Worm (Caenorhabditis elegans) whole organism, midembryonic: ENCODE data around the gene aps-2.

Source experiments
- T22C8.4 ChIP-seq: fragments of 200-800 bp; sonication (Bioruptor generic); IDR thresholded peaks from 2 replicates; pipeline ENCODE4 v1.3.6; 2022; ENCODE audit warnings: missing genetic modification characterization, missing compliant biosample characterization
- cog-1 ChIP-seq: sonication (generic microtip); optimal IDR thresholded peaks from 2 replicates; lab custom pipeline; 2016; ENCODE audit warnings: missing genetic modification characterization, missing compliant biosample characterization
- flt-1 ChIP-seq: fragments of 200-800 bp; sonication (Bioruptor generic); IDR thresholded peaks from 2 replicates; pipeline ENCODE4 v1.3.6; 2022; ENCODE audit warnings: missing genetic modification characterization, missing compliant biosample characterization
- klf-2 ChIP-seq: fragments of 200-800 bp; sonication (Bioruptor generic); conservative IDR thresholded peaks from 2 replicates; pipeline ENCODE4 v1.3.6; 2022; ENCODE audit warnings: missing genetic modification reagents, missing genetic modification characterization, missing compliant biosample characterization
- med-1 ChIP-seq: sonication (generic microtip); optimal IDR thresholded peaks from 2 replicates; lab custom pipeline; 2017; ENCODE audit warnings: missing genetic modification characterization, mild to moderate bottlenecking, missing compliant biosample characterization, antibody characterized with exemption, missing genetic modification reagents; ENCODE audit not compliant: insufficient read depth
- ref-1 ChIP-seq: fragments of 200-800 bp; sonication (Bioruptor generic); conservative IDR thresholded peaks from 2 replicates; pipeline ENCODE4 v1.3.6; 2022; ENCODE audit warnings: missing genetic modification reagents, missing genetic modification characterization, missing compliant biosample characterization
- tab-1 ChIP-seq: fragments of 200-800 bp; sonication (Bioruptor generic); IDR thresholded peaks from 2 replicates; pipeline ENCODE4 v1.3.6; 2022; ENCODE audit warnings: missing genetic modification characterization, missing compliant biosample characterization
- ztf-23 ChIP-seq: fragments of 200-800 bp; sonication (Bioruptor generic); IDR thresholded peaks from 2 replicates; pipeline ENCODE4 v1.3.6; 2022; ENCODE audit warnings: missing genetic modification reagents, missing genetic modification characterization, missing compliant biosample characterization
- ztf-29 ChIP-seq: fragments of 200-800 bp; sonication (Bioruptor generic); IDR thresholded peaks from 2 replicates; pipeline ENCODE4 v1.3.6; 2022; ENCODE audit warnings: missing genetic modification reagents, missing genetic modification characterization, missing compliant biosample characterization

Gene aps-2

DNA sequence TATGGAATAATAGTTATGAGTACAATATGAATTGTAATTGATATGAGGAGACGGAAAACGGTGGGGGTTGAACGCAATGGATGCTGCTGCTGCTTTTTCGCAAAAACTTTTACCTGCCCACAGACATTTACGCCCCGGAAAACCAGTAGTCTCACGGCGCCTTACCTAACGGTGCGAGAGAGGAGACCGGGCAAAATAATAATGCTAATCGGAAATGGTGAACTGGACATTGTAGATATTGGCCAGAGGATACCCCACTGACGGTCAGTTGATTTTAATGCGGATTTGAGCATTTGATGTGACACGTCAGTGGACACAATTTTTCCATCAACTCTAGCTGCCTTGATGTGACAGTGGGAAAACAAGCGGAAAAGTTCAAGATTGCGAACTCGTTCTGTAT is 9.8 kb upstream of the aps-2 start, which contains the start of gene mltn-13:
TSS of gene mltn-13 (minus strand) at position 101 of the 400 bp plus-strand sequence.
- no peak for TF ChIP-seq ztf-29 (GFP tag; lab: Robert Waterston, UW)
- no peak for TF ChIP-seq T22C8.4 (GFP tag; lab: Robert Waterston, UW)
- no peak for TF ChIP-seq ztf-23 (GFP tag; lab: Robert Waterston, UW)
- no peak for TF ChIP-seq flt-1
- no peak for TF ChIP-seq klf-2 (GFP tag; lab: Robert Waterston, UW)
- no peak for TF ChIP-seq med-1 (GFP tag; lab: Kevin White, UChicago)
- TF ChIP-seq cog-1 (tag; lab: Kevin White, UChicago) = no peak
- TF ChIP-seq ref-1 (GFP tag; lab: Robert Waterston, UW) = no peak
- TF ChIP-seq tab-1 (GFP tag; lab: Robert Waterston, UW) = no peak

DNA sequence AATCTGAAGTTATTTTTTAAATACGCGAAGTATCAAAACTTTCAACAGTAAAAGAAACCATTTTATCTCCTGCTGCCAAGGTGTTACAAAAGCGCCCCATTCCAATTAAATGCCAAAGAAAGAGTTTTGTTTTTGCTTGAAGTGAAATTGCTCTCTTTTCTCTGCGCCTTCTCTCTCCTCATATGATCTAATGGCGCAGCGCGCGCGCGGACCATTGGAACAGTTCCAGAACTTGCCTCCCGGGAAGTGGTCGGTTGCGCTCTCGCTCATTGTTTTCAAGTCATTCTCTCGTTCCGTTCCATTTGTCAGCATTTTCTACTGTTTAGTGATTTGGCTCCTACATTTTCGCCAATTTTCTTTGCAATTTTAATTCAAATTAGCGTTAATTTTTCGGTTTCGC is 6.1 kb upstream of the aps-2 start:
- TF ChIP-seq ztf-23 (GFP tag; lab: Robert Waterston, UW) (no peak), med-1 (GFP tag; lab: Kevin White, UChicago) (no peak), flt-1 (no peak), tab-1 (GFP tag; lab: Robert Waterston, UW) (no peak), cog-1 (tag; lab: Kevin White, UChicago) (no peak), T22C8.4 (GFP tag; lab: Robert Waterston, UW) (no peak), ztf-29 (GFP tag; lab: Robert Waterston, UW) (no peak), klf-2 (GFP tag; lab: Robert Waterston, UW) (no peak), ref-1 (GFP tag; lab: Robert Waterston, UW) (no peak)

DNA sequence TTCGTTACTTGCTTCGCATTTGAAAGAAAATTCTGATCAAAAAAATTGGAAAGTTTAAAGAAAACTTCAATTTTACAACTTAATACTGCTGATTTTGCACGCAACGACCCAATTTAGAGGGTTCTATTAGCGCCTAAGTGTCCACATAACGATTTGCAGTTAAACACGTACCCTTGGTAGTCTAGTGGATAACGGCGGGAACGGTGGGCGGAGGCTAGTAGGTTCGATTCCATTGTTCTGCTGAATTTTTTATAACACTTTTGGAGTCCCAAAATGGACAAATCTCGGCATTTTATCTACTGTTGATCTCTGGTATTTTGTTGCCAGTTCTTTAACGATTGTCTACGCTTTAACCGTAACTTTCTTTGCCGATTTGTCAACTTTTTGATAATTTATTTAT is 5.0 kb upstream of the aps-2 start:
- TF ChIP-seq flt-1 (0 out of 2 replicates have a peak, but pooled peaks have one; percentile 47), ztf-29 (GFP tag; lab: Robert Waterston, UW) (no peak), med-1 (GFP tag; lab: Kevin White, UChicago) (no peak)

DNA sequence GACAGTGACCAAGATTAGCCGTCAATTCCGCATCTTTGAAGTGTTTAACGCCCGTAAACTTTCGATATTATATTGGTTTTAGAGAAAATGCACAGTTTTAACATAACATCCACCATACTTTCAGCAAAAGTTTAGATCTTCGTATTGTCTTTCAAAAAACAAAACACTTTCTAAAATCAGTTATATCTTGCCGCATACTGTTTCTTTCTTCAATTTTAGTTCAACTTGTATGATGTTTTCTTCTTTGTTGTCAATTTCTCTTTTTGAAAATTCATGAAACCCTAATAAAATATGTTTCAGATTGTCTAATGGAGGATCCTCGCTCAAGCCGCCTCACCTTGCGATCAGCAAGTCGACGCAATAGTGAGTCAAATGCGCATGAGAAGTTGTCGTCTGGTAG is 4.3 kb upstream of the aps-2 start, which contains the start of gene F02E8.4:
TSS of gene F02E8.4 (plus strand) at position 301 of the 400 bp plus-strand sequence.
- no peak for TF ChIP-seq ztf-23 (GFP tag; lab: Robert Waterston, UW)
- TF ChIP-seq med-1 (GFP tag; lab: Kevin White, UChicago) = no peak
- TF ChIP-seq T22C8.4 (GFP tag; lab: Robert Waterston, UW) = no peak
- TF ChIP-seq tab-1 (GFP tag; lab: Robert Waterston, UW) = no peak
- TF ChIP-seq ztf-29 (GFP tag; lab: Robert Waterston, UW) = no peak
- TF ChIP-seq flt-1 = no peak
- no peak for TF ChIP-seq ref-1 (GFP tag; lab: Robert Waterston, UW)
- TF ChIP-seq cog-1 (tag; lab: Kevin White, UChicago) = no peak
- TF ChIP-seq klf-2 (GFP tag; lab: Robert Waterston, UW) = no peak

DNA sequence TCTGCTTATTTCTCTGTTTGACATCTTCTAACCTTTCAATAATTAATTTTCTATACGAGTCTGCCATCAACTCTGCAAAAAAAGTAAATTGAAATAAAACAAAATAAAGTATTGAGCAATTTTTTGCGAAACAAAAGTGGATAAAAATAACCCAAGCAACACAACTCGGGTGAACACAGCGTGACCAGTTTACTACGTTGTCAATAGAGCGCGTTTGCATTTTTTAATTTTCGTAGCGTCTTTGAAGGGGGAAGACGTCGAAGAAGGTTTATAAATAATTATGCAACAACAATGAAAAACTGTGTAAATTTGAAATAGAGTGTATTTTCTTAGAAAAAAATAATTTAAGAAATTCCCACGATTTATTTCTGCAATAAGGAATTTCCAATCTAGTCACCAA is 4.3 kb downstream of the aps-2 start, which contains the start of gene atg-16.1:
TSS of gene atg-16.1 (minus strand) at position 76 of the 400 bp plus-strand sequence.
- no peak for TF ChIP-seq ztf-29 (GFP tag; lab: Robert Waterston, UW)
- no peak for TF ChIP-seq cog-1 (tag; lab: Kevin White, UChicago)
- TF ChIP-seq ref-1 (GFP tag; lab: Robert Waterston, UW) = no peak
- TF ChIP-seq T22C8.4 (GFP tag; lab: Robert Waterston, UW) = no peak
- no peak for TF ChIP-seq tab-1 (GFP tag; lab: Robert Waterston, UW)
- no peak for TF ChIP-seq flt-1
- no peak for TF ChIP-seq klf-2 (GFP tag; lab: Robert Waterston, UW)
- TF ChIP-seq med-1 (GFP tag; lab: Kevin White, UChicago) = no peak
- TF ChIP-seq ztf-23 (GFP tag; lab: Robert Waterston, UW) = no peak

DNA sequence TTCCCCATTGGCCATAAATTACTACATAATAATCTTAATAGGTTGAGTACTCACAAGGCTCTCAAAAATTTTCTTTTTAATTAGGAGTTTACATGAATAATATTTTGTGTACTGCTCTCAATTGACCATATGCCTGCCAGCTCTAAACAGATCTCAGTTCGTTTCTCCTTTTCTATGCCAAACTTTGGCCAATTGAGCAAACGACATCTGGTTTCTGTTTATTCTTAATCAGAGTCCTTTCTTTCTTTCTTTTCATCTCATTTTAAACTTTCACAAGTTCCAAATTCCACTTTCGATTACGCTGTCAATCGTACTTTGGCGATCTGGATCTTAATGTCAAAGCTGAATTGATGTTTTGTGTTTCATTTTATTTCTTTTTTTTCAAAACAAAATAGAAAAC is 6.3 kb downstream of the aps-2 start:
- no peak for TF ChIP-seq ztf-23 (GFP tag; lab: Robert Waterston, UW)
- no peak for TF ChIP-seq ref-1 (GFP tag; lab: Robert Waterston, UW)
- no peak for TF ChIP-seq flt-1
- no peak for TF ChIP-seq tab-1 (GFP tag; lab: Robert Waterston, UW)
- TF ChIP-seq klf-2 (GFP tag; lab: Robert Waterston, UW) = no peak
- no peak for TF ChIP-seq med-1 (GFP tag; lab: Kevin White, UChicago)
- TF ChIP-seq cog-1 (tag; lab: Kevin White, UChicago) = no peak
- no peak for TF ChIP-seq ztf-29 (GFP tag; lab: Robert Waterston, UW)
- no peak for TF ChIP-seq T22C8.4 (GFP tag; lab: Robert Waterston, UW)

DNA sequence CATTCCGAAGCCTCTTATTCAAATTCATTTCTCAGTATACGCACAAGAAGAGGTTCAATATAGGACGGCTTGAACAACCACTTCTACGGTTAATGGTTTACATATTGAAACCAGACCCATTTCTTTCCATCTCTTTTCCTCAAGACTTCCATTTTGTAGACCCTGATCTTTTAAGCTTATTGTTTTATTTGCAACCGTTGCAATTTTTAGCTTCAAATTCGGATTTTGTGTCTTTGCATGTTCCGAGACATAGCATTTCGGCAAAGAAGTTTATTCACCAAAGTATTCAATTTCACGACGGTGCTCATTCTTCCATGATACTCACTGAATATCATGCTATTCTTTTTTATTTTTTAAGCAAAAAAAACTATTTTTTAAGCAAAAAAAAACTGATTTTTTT is 8.1 kb downstream of the aps-2 start, which contains the start of gene nmur-3:
TSS of gene nmur-3 (plus strand) at position 301 of the 400 bp plus-strand sequence.
- TF ChIP-seq med-1 (GFP tag; lab: Kevin White, UChicago) = no peak
- no peak for TF ChIP-seq ztf-29 (GFP tag; lab: Robert Waterston, UW)
- no peak for TF ChIP-seq cog-1 (tag; lab: Kevin White, UChicago)
- TF ChIP-seq ref-1 (GFP tag; lab: Robert Waterston, UW) = no peak
- TF ChIP-seq ztf-23 (GFP tag; lab: Robert Waterston, UW) = no peak
- no peak for TF ChIP-seq tab-1 (GFP tag; lab: Robert Waterston, UW)

DNA sequence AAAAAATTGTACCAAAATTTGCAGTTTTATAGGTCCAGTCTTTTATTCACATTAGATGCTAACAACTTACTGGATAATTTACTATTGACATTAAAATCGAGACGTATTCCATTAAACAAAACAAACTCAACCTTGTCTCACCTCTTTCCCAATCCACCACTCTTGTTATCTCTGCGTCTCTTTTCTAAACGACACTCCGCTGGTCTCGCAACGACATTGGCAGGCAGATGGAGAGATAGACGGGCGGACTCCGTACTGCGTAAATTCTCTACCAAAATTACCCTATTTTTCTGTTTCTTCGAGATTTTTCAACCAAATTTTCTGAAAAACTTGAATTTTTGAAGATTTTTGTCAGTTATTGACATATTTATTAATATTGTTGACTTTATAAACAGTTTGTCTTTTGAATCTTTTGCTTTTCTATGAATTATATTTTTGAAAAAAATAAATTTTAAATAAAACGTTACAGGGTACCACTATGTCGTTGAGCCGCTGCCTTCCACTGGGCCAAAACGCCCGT is 11.3 kb downstream of the aps-2 start, which contains the start of gene asb-2:
TSS of gene asb-2 (plus strand) at position 470 of the 520 bp plus-strand sequence.
- no peak for TF ChIP-seq klf-2 (GFP tag; lab: Robert Waterston, UW)
- TF ChIP-seq tab-1 (GFP tag; lab: Robert Waterston, UW) = no peak
- no peak for TF ChIP-seq med-1 (GFP tag; lab: Kevin White, UChicago)
- 0 out of 2 replicates have a peak, but pooled peaks have one; percentile 16 for TF ChIP-seq ztf-23 (GFP tag; lab: Robert Waterston, UW)
- no peak for TF ChIP-seq T22C8.4 (GFP tag; lab: Robert Waterston, UW)
- peak; percentile 50 for TF ChIP-seq cog-1 (tag; lab: Kevin White, UChicago)
- TF ChIP-seq flt-1 = no peak
- no peak for TF ChIP-seq ref-1 (GFP tag; lab: Robert Waterston, UW)
- TF ChIP-seq ztf-29 (GFP tag; lab: Robert Waterston, UW) = no peak

DNA sequence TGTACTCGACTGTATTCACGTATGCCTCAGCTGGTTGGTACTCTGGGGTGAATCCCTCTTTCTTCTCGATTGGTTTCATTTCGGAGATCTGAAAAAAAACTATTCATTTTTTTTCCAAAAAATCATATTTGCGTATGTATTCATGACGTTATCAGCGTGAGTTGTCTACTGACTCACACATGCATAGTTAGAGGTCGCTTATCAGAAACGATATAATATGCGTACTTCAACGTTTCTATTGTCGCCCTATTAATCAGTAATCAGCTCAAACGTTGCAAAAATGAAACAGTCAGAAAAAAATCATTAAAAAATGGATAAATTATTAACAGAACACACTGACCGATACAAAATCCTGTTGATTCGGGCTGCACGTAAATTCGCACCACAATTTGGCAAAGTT is 20.4 kb downstream of the aps-2 start:
- TF ChIP-seq ztf-29 (GFP tag; lab: Robert Waterston, UW) = no peak
- no peak for TF ChIP-seq klf-2 (GFP tag; lab: Robert Waterston, UW)
- TF ChIP-seq T22C8.4 (GFP tag; lab: Robert Waterston, UW) = no peak
- no peak for TF ChIP-seq tab-1 (GFP tag; lab: Robert Waterston, UW)
- TF ChIP-seq ref-1 (GFP tag; lab: Robert Waterston, UW) = no peak
- no peak for TF ChIP-seq med-1 (GFP tag; lab: Kevin White, UChicago)
- no peak for TF ChIP-seq cog-1 (tag; lab: Kevin White, UChicago)
- no peak for TF ChIP-seq ztf-23 (GFP tag; lab: Robert Waterston, UW)
- no peak for TF ChIP-seq flt-1
